Worm (Caenorhabditis elegans) whole organism, L3 larva: Measurements from ENCODE around the gene B0393.9.

Source experiments
- ZK546.5 ChIP-seq: sonication (generic microtip); optimal IDR thresholded peaks from 2 replicates; lab custom pipeline; 2017; ENCODE audit warnings: missing biosample characterization, missing genetic modification characterization
- aly-2 ChIP-seq: fragments of 150-350 bp; optimal IDR thresholded peaks from 2 replicates; lab custom pipeline; 2014; ENCODE audit warnings: missing biosample characterization, missing genetic modification characterization
- elt-1 ChIP-seq: fragments of 150-350 bp; optimal IDR thresholded peaks from 2 replicates; lab custom pipeline; 2014; ENCODE audit warnings: missing biosample characterization, missing genetic modification characterization
- fkh-10 ChIP-seq: sonication (generic microtip); optimal IDR thresholded peaks from 2 replicates; lab custom pipeline; 2017; ENCODE audit warnings: missing biosample characterization, missing genetic modification reagents, missing genetic modification characterization
- fos-1 ChIP-seq: fragments of 150-350 bp; optimal IDR thresholded peaks from 2 replicates; lab custom pipeline; 2014; ENCODE audit warnings: missing biosample characterization, missing genetic modification characterization
- jun-1 ChIP-seq: fragments of 150-350 bp; optimal IDR thresholded peaks from 2 replicates; lab custom pipeline; 2014; ENCODE audit warnings: missing biosample characterization, missing genetic modification reagents, missing genetic modification characterization
- lin-39 ChIP-seq: fragments of 150-350 bp; optimal IDR thresholded peaks from 2 replicates; lab custom pipeline; 2018; ENCODE audit warnings: missing biosample characterization, missing genetic modification reagents, missing genetic modification characterization
- nhr-43 ChIP-seq: sonication (generic microtip); optimal IDR thresholded peaks from 2 replicates; lab custom pipeline; 2016; ENCODE audit warnings: mild to moderate bottlenecking, missing genetic modification characterization, missing compliant biosample characterization; ENCODE audit not compliant: poor library complexity, severe bottlenecking
- nhr-76 ChIP-seq: fragments of 150-350 bp; sonication (generic microtip); optimal IDR thresholded peaks from 5 replicates; lab custom pipeline; 2014; ENCODE audit warnings: missing biosample characterization, missing genetic modification characterization
- snpc-4 ChIP-seq: fragments of 150-350 bp; optimal IDR thresholded peaks from 2 replicates; lab custom pipeline; 2014; ENCODE audit warnings: missing biosample characterization, missing genetic modification characterization
- unc-39 ChIP-seq: sonication (generic microtip); optimal IDR thresholded peaks from 4 replicates; lab custom pipeline; 2017; ENCODE audit warnings: missing biosample characterization, missing genetic modification characterization

DNA sequence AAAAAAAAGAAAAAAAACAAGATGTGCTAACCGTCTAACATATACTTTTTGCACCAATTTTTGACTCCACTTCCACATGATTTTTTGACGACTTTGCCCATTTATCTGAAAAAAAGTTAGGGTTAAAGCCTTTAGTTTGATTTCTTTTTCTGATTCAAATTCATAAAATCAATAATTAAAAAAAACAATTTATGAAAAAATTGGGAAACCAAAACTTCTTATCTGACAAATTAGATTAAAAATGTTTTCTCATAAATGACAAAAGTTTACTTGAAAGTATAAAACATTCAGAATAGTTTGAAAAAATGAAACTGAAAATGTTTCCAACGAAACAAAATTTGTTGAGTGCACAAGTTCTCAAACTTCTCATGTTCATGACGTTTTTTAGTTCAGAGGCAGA lies 39.9 kb upstream of the B0393.9 start, which contains the start of gene F26A1.7:
- TF ChIP-seq elt-1 (tag; lab: Kevin White, UChicago) (no peak), ZK546.5 (tag; lab: Kevin White, UChicago) (no peak), aly-2 (tag; lab: Kevin White, UChicago) (no peak), unc-39 (tag; lab: Kevin White, UChicago) (no peak), lin-39 (tag; lab: Kevin White, UChicago) (no peak), snpc-4 (tag; lab: Kevin White, UChicago) (no peak), nhr-76 (no peak), nhr-43 (tag; lab: Kevin White, UChicago) (no peak), jun-1 (tag; lab: Kevin White, UChicago) (no peak), fkh-10 (GFP tag; lab: Kevin White, UChicago) (no peak), fos-1 (no peak)
